Fruit fly (Drosophila melanogaster) whole organism, embryonic: Measurements from ENCODE around the gene Pxn.

Experiments
- Bdp1 ChIP-seq: fragments of 200-800 bp; sonication (Bioruptor generic); optimal IDR thresholded peaks from 3 replicates; lab custom pipeline; 2016; ENCODE audit warnings: missing biosample characterization, missing genetic modification characterization
- Bgb ChIP-seq: fragments of 200-800 bp; sonication (Bioruptor generic); IDR thresholded peaks from 2 replicates; pipeline ENCODE4 v1.3.6; 2022; ENCODE audit warnings: missing biosample characterization, missing genetic modification characterization; ENCODE audit not compliant: partially characterized antibody
- BtbVII ChIP-seq: fragments of 200-800 bp; sonication (Bioruptor generic); optimal IDR thresholded peaks from 3 replicates; lab custom pipeline; 2017; ENCODE audit warnings: missing biosample characterization, mild to moderate bottlenecking, missing genetic modification characterization
- CG10959 ChIP-seq: fragments of 200-800 bp; sonication (Bioruptor generic); IDR thresholded peaks from 2 replicates; pipeline ENCODE4 v1.3.6; 2022; ENCODE audit warnings: missing biosample characterization, missing genetic modification characterization
- CG13296 ChIP-seq: fragments of 200-800 bp; sonication (Bioruptor generic); optimal IDR thresholded peaks from 3 replicates; lab custom pipeline; 2018; ENCODE audit warnings: missing biosample characterization, mild to moderate bottlenecking, missing genetic modification characterization
- CG13624 ChIP-seq: fragments of 200-800 bp; sonication (Bioruptor generic); optimal IDR thresholded peaks from 2 replicates; lab custom pipeline; 2016; ENCODE audit warnings: missing biosample characterization, missing genetic modification characterization
- CG13775 ChIP-seq: fragments of 200-800 bp; sonication (Bioruptor generic); optimal IDR thresholded peaks from 3 replicates; lab custom pipeline; 2017; ENCODE audit warnings: missing biosample characterization, mild to moderate bottlenecking, missing genetic modification characterization
- CG14441 ChIP-seq: fragments of 200-800 bp; sonication (Bioruptor generic); IDR thresholded peaks from 2 replicates; pipeline ENCODE4 v1.3.6; 2022; ENCODE audit warnings: missing biosample characterization, missing genetic modification characterization
- CG17568 ChIP-seq: fragments of 200-800 bp; sonication (Bioruptor generic); optimal IDR thresholded peaks from 2 replicates; lab custom pipeline; 2018; ENCODE audit warnings: missing biosample characterization, mild to moderate bottlenecking, missing genetic modification characterization, moderate library complexity
- CG18011 ChIP-seq: fragments of 200-800 bp; sonication (Bioruptor generic); optimal IDR thresholded peaks from 2 replicates; lab custom pipeline; 2017; ENCODE audit warnings: missing biosample characterization, missing genetic modification characterization, mild to moderate bottlenecking, moderate library complexity, missing genotype
- CG34224 ChIP-seq: fragments of 200-800 bp; sonication (Bioruptor generic); IDR thresholded peaks from 3 replicates; pipeline ENCODE4 v1.3.6; 2022; ENCODE audit warnings: missing biosample characterization, missing genetic modification characterization; ENCODE audit not compliant: partially characterized antibody
- CG4328 ChIP-seq: fragments of 200-800 bp; sonication (Bioruptor generic); optimal IDR thresholded peaks from 3 replicates; lab custom pipeline; 2017; ENCODE audit warnings: missing biosample characterization, missing genetic modification reagents, missing genetic modification characterization
- CG6791 ChIP-seq: fragments of 200-800 bp; sonication (Bioruptor generic); IDR thresholded peaks from 3 replicates; pipeline ENCODE4 v1.3.6; 2022; ENCODE audit warnings: missing biosample characterization, missing genetic modification characterization; ENCODE audit not compliant: partially characterized antibody
- CG8359 ChIP-seq: fragments of 200-800 bp; sonication (Bioruptor generic); optimal IDR thresholded peaks from 2 replicates; lab custom pipeline; 2017; ENCODE audit warnings: missing biosample characterization, mild to moderate bottlenecking, missing genetic modification characterization, borderline replicate concordance
- CG9876 ChIP-seq: fragments of 200-800 bp; sonication (Bioruptor generic); optimal IDR thresholded peaks from 2 replicates; lab custom pipeline; 2016; ENCODE audit warnings: missing biosample characterization, missing genetic modification characterization
- Dip2 ChIP-seq: fragments of 200-800 bp; sonication (Bioruptor generic); IDR thresholded peaks from 2 replicates; pipeline ENCODE4 v1.3.6; 2022; ENCODE audit warnings: missing biosample characterization, missing genetic modification characterization
- Dp ChIP-seq: fragments of 200-800 bp; sonication (Bioruptor generic); optimal IDR thresholded peaks from 2 replicates; lab custom pipeline; 2018; ENCODE audit warnings: missing biosample characterization, mild to moderate bottlenecking, missing genetic modification characterization, moderate library complexity
- Eip74EF ChIP-seq, 2 experiments: fragments of 200-800 bp in 1 of 2; fragments of >200 bp in 1 of 2; sonication (Bioruptor generic) in 1 of 2; optimal IDR thresholded peaks; 2 replicates each; lab custom pipeline; 2017 to 2019; ENCODE audit warnings: missing biosample characterization in 2 of 2, missing genetic modification characterization in 2 of 2, mild to moderate bottlenecking in 1 of 2, moderate library complexity in 1 of 2
- Fer3 ChIP-seq: fragments of 200-800 bp; sonication (Bioruptor generic); optimal IDR thresholded peaks from 2 replicates; lab custom pipeline; 2018; ENCODE audit warnings: missing biosample characterization, mild to moderate bottlenecking, missing genetic modification characterization, moderate library complexity
- Lpt ChIP-seq: fragments of >200 bp; optimal IDR thresholded peaks from 2 replicates; lab custom pipeline; 2018; ENCODE audit warnings: missing biosample characterization, missing genetic modification characterization
- Med ChIP-seq: fragments of 200-800 bp; sonication (Bioruptor generic); peaks from one replicate; lab custom pipeline; 2016; ENCODE audit warnings: missing biosample characterization, missing genetic modification characterization, mild to moderate bottlenecking, inconsistent platforms, moderate library complexity
- Six4 ChIP-seq: fragments of 200-800 bp; sonication (Bioruptor generic); optimal IDR thresholded peaks from 2 replicates; lab custom pipeline; 2016; ENCODE audit warnings: missing biosample characterization, missing genetic modification characterization
- TFAM ChIP-seq: fragments of 200-800 bp; sonication (Bioruptor generic); optimal IDR thresholded peaks from 2 replicates; lab custom pipeline; 2017; ENCODE audit warnings: missing biosample characterization, missing genetic modification characterization, inconsistent platforms
- Xbp1 ChIP-seq: fragments of 200-800 bp; sonication (Bioruptor generic); optimal IDR thresholded peaks from 3 replicates; lab custom pipeline; 2016; ENCODE audit warnings: missing biosample characterization, mild to moderate bottlenecking, missing genetic modification characterization
- Xrp1 ChIP-seq: fragments of 200-800 bp; sonication (Bioruptor generic); IDR thresholded peaks from 2 replicates; pipeline ENCODE4 v1.3.6; 2022; ENCODE audit warnings: missing biosample characterization, missing genetic modification characterization
- YL-1 ChIP-seq: fragments of 200-800 bp; sonication (Bioruptor generic); optimal IDR thresholded peaks from 3 replicates; lab custom pipeline; 2017; ENCODE audit warnings: missing biosample characterization, mild to moderate bottlenecking, missing genetic modification characterization
- ab ChIP-seq: fragments of 200-800 bp; sonication (Bioruptor generic); optimal IDR thresholded peaks from 2 replicates; lab custom pipeline; 2016; ENCODE audit warnings: missing biosample characterization, missing genetic modification characterization
- cad ChIP-seq: fragments of >200 bp; optimal IDR thresholded peaks from 2 replicates; lab custom pipeline; 2017; ENCODE audit warnings: missing biosample characterization, missing genetic modification characterization
- chn ChIP-seq: fragments of 200-800 bp; sonication (Bioruptor generic); optimal IDR thresholded peaks from 2 replicates; lab custom pipeline; 2016; ENCODE audit warnings: missing biosample characterization, missing genetic modification characterization
- crc ChIP-seq: fragments of 200-800 bp; sonication (Bioruptor generic); optimal IDR thresholded peaks from 2 replicates; lab custom pipeline; 2016; ENCODE audit warnings: missing biosample characterization, missing genetic modification characterization
- crp ChIP-seq, 2 experiments: fragments of 200-800 bp; sonication (Bioruptor generic); optimal IDR thresholded peaks; 2 replicates in 1 of 2; 3 replicates in 1 of 2; lab custom pipeline; 2017; ENCODE audit warnings: missing biosample characterization in 2 of 2, missing genetic modification characterization in 2 of 2, mild to moderate bottlenecking in 1 of 2, moderate library complexity in 1 of 2
- dan ChIP-seq: fragments of 200-800 bp; sonication (Bioruptor generic); IDR thresholded peaks from 2 replicates; pipeline ENCODE4 v1.3.6; 2022; ENCODE audit warnings: missing biosample characterization, missing genetic modification characterization
- eve ChIP-seq, 2 experiments: fragments of >200 bp; optimal IDR thresholded peaks; 2 replicates each; lab custom pipeline; 2017; ENCODE audit warnings: missing biosample characterization in 2 of 2, missing genetic modification characterization in 2 of 2
- fd3F ChIP-seq: fragments of 200-800 bp; sonication (Bioruptor generic); optimal IDR thresholded peaks from 2 replicates; lab custom pipeline; 2018; ENCODE audit warnings: missing biosample characterization, mild to moderate bottlenecking, missing genetic modification characterization, moderate library complexity
- ftz-f1 ChIP-seq: fragments of 200-800 bp; sonication (Bioruptor generic); optimal IDR thresholded peaks from 2 replicates; lab custom pipeline; 2016; ENCODE audit warnings: missing biosample characterization, missing genetic modification characterization
- h ChIP-seq: fragments of >200 bp; optimal IDR thresholded peaks from 2 replicates; lab custom pipeline; 2017
- hkb ChIP-seq, 2 experiments: fragments of 200-800 bp in 1 of 2; fragments of >200 bp in 1 of 2; sonication (Bioruptor generic) in 1 of 2; IDR thresholded peaks in 1 of 2; optimal IDR thresholded peaks in 1 of 2; 2 replicates each; pipeline versions ENCODE4 v1.3.6 to Lab custom; 2017 to 2022; ENCODE audit warnings: missing biosample characterization in 1 of 2, missing genetic modification characterization in 1 of 2
- jigr1 ChIP-seq: fragments of 200-800 bp; sonication (Bioruptor generic); IDR thresholded peaks from 3 replicates; pipeline ENCODE4 v1.3.6; 2022; ENCODE audit warnings: missing biosample characterization, missing genetic modification characterization
- knrl ChIP-seq: fragments of 200-800 bp; sonication (Bioruptor generic); IDR thresholded peaks from 3 replicates; pipeline ENCODE4 v1.3.6; 2022; ENCODE audit warnings: missing biosample characterization, missing genetic modification characterization; ENCODE audit not compliant: partially characterized antibody
- lbe ChIP-seq: fragments of 200-800 bp; sonication (Bioruptor generic); optimal IDR thresholded peaks from 2 replicates; lab custom pipeline; 2016; ENCODE audit warnings: missing biosample characterization, mild to moderate bottlenecking, missing genetic modification characterization
- mld ChIP-seq: fragments of 200-800 bp; sonication (Bioruptor generic); IDR thresholded peaks from 3 replicates; pipeline ENCODE4 v1.3.6; 2022; ENCODE audit warnings: missing biosample characterization, missing genetic modification characterization; ENCODE audit not compliant: partially characterized antibody
- nau ChIP-seq: fragments of 200-800 bp; sonication (Bioruptor generic); optimal IDR thresholded peaks from 3 replicates; lab custom pipeline; 2017; ENCODE audit warnings: missing biosample characterization, mild to moderate bottlenecking, missing genetic modification characterization, missing genetic modification reagents
- psq ChIP-seq: fragments of 200-800 bp; sonication (Bioruptor generic); optimal IDR thresholded peaks from 2 replicates; lab custom pipeline; 2017; ENCODE audit warnings: missing biosample characterization, missing genetic modification characterization
- tna ChIP-seq: fragments of 200-800 bp; sonication (Bioruptor generic); IDR thresholded peaks from 2 replicates; pipeline ENCODE4 v1.3.6; 2022; ENCODE audit warnings: missing biosample characterization, missing genetic modification characterization; ENCODE audit not compliant: partially characterized antibody
- trh ChIP-seq: fragments of 200-800 bp; sonication (Bioruptor generic); optimal IDR thresholded peaks from 2 replicates; lab custom pipeline; 2016; ENCODE audit warnings: missing biosample characterization, missing genetic modification characterization
- ttk ChIP-seq: fragments of 200-800 bp; sonication (Bioruptor generic); IDR thresholded peaks from 2 replicates; pipeline ENCODE4 v2.1.2; 2022; ENCODE audit warnings: missing biosample characterization, missing genetic modification characterization
- twi ChIP-seq: fragments of 200-800 bp; optimal IDR thresholded peaks from 2 replicates; lab custom pipeline; 2019; ENCODE audit warnings: missing biosample characterization, mild to moderate bottlenecking, missing genetic modification characterization, moderate library complexity
- tx ChIP-seq: fragments of 200-800 bp; sonication (Bioruptor generic); optimal IDR thresholded peaks from 2 replicates; lab custom pipeline; 2016; ENCODE audit warnings: missing biosample characterization, missing genetic modification characterization

Gene Pxn

DNA sequence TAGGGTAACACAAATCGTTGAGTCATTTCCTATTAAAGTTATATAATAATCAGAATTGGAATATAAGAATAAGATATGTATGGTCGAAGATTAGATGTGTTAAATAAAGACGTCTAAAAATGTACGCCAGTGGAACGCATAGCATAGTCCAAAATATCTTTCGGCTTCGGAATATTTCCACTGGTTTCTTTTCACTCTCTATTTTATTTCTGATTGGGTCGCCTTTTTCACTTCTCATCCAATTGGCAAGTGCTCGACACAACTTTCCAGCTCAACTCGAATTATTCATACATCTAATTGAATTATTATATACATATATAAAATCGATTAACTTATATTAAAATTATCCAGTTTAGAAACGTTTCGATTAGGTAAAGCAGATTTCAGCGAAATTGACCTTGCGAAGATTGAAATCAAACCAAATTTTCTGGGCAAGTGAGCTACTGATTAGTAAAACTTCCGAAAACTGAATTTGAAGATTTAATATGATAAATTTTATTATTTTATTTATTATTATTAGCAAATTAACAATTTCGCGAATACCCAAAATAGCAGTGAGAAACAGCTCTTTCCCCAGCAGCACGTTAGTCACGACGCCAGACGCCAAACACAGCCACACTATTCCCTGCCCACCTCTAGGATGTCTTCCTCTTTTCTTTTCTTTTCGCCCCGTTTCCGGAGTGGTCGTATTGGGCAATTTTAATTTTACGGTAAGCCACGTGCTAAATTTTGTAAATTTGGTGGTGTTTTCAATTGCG lies 42.9 kb downstream of the Pxn start, which contains the start of gene RpL8 (continued):
- peak; percentile 60 for TF ChIP-seq fd3F (GFP tag; lab: Kevin White, UChicago)
- peak; percentile 98 for TF ChIP-seq Med (GFP tag; lab: Kevin White, UChicago)
- peak; percentile 20 for TF ChIP-seq lbe (GFP tag; lab: Kevin White, UChicago)
- TF ChIP-seq CG13775 (GFP tag; lab: Kevin White, UChicago): peak; percentile 90
- peak; percentile 84 for TF ChIP-seq Xbp1 (GFP tag; lab: Kevin White, UChicago)
- TF ChIP-seq CG9876 (GFP tag; lab: Kevin White, UChicago): peak; percentile 80
- TF ChIP-seq CG10959 (GFP tag; lab: Robert Waterston, UW): peak; percentile 63
- TF ChIP-seq eve (GFP tag; optimal IDR thresholded peaks at IDR 0.05; lab: Kevin White, UChicago): peak in 1 of 2 experiments; percentile 9
- TF ChIP-seq chn (GFP tag; lab: Kevin White, UChicago): peak; percentile 47
- TF ChIP-seq CG13624 (GFP tag; lab: Kevin White, UChicago): peak; percentile 83
- peak; percentile 30 for TF ChIP-seq twi
- TF ChIP-seq tna (GFP tag; lab: Robert Waterston, UW): peak; percentile 48; the same call in 1 of the 2 replicates
- TF ChIP-seq CG4328: peak; percentile 84
- TF ChIP-seq nau (GFP tag; lab: Kevin White, UChicago): peak; percentile 88
- TF ChIP-seq cad (GFP tag; lab: Kevin White, UChicago): no peak
- peak; percentile 30 for TF ChIP-seq TFAM (GFP tag; lab: Kevin White, UChicago)
- no peak for TF ChIP-seq h (lab: Kevin White, UChicago)
- TF ChIP-seq YL-1 (GFP tag; lab: Kevin White, UChicago): peak; percentile 98
- peak; percentile 71 for TF ChIP-seq ttk (GFP tag; lab: Robert Waterston, UW)
- TF ChIP-seq CG34224 (GFP tag; lab: Robert Waterston, UW): peak; percentile 48; the same call in 2 of the 3 replicates
- TF ChIP-seq Dip2: no peak
- peak; percentile 73 for TF ChIP-seq Bdp1
- peak; percentile 78 for TF ChIP-seq CG14441 (GFP tag; lab: Robert Waterston, UW)
- peak in 1 of 2 experiments; percentile 34 for TF ChIP-seq crp (GFP tag; optimal IDR thresholded peaks at IDR 0.05; lab: Kevin White, UChicago)
- no peak for TF ChIP-seq ab (GFP tag; lab: Kevin White, UChicago)
- peak; percentile 70 for TF ChIP-seq CG6791 (GFP tag; lab: Robert Waterston, UW)
- TF ChIP-seq Lpt (GFP tag; lab: Kevin White, UChicago): no peak
- no peak for TF ChIP-seq mld (GFP tag; lab: Robert Waterston, UW)
- no peak for TF ChIP-seq dan (GFP tag; lab: Robert Waterston, UW)
- peak; percentile 49 for TF ChIP-seq tx (GFP tag; lab: Kevin White, UChicago)
- TF ChIP-seq Eip74EF (GFP tag; optimal IDR thresholded peaks at IDR 0.05; lab: Kevin White, UChicago): peak in 1 of 2 experiments; percentile 84
- peak; percentile 45 for TF ChIP-seq ftz-f1
- peak; percentile 62 for TF ChIP-seq Bgb (GFP tag; lab: Robert Waterston, UW)
- peak; percentile 71 for TF ChIP-seq CG18011 (GFP tag; lab: Kevin White, UChicago)
- TF ChIP-seq BtbVII (GFP tag; lab: Kevin White, UChicago): peak; percentile 90
- 0 out of 3 replicates have a peak, but pooled peaks have one; percentile 33 for TF ChIP-seq jigr1
- TF ChIP-seq CG17568 (GFP tag; lab: Kevin White, UChicago): peak; percentile 91
- TF ChIP-seq knrl (GFP tag; lab: Robert Waterston, UW): peak; percentile 69
- TF ChIP-seq trh (GFP tag; lab: Kevin White, UChicago): peak; percentile 66
- no peak for TF ChIP-seq hkb (optimal IDR thresholded peaks at IDR 0.05; lab: Kevin White, UChicago)
- peak; percentile 86 for TF ChIP-seq hkb (GFP tag; IDR thresholded peaks at IDR 0.05; lab: Robert Waterston, UW)
- TF ChIP-seq Xrp1 (GFP tag; lab: Robert Waterston, UW): peak; percentile 46
- peak; percentile 49 for TF ChIP-seq CG8359
- TF ChIP-seq CG13296 (GFP tag; lab: Kevin White, UChicago): peak; percentile 90
- TF ChIP-seq Fer3 (tag; lab: Kevin White, UChicago): peak; percentile 81
- TF ChIP-seq Six4 (GFP tag; lab: Kevin White, UChicago): peak; percentile 49
- TF ChIP-seq crc: peak; percentile 71
- TF ChIP-seq Dp (GFP tag; lab: Kevin White, UChicago): no peak
- peak; percentile 66 for TF ChIP-seq psq (GFP tag; lab: Kevin White, UChicago)
